Worm (Caenorhabditis elegans): ENCODE results near the gene nlp-16.

Gene nlp-16

ce11 chrIV:6210574-6210973 is 49.1 kb downstream of the nlp-16 start, which contains the start of the genes ugt-24 and C49A9.6:
Gene ugt-24, minus strand, starts transcription at chrIV:6210720.
Gene C49A9.6, plus strand, starts transcription at chrIV:6210936.
- TF ChIP-seq elt-2 (tag; optimal IDR thresholded peaks at IDR 0.05) (peak; percentile 17), alr-1 (tag; optimal IDR thresholded peaks at IDR 0.05; ENCODE audit: borderline replicate concordance) (no peak), lin-35 (GFP tag; optimal IDR thresholded peaks at IDR 0.05) (peak in 1 of 2 experiments; percentile 21), tbx-2 (tag; optimal IDR thresholded peaks at IDR 0.05) (no peak)

ce11 chrIV:6209337-6209736 is 50.3 kb downstream of the nlp-16 start:
- TF ChIP-seq C34B4.2 (tag; optimal IDR thresholded peaks at IDR 0.05): no peak
- no peak for TF ChIP-seq mep-1 (tag; optimal IDR thresholded peaks at IDR 0.05)
- no peak for TF ChIP-seq grh-1 (GFP tag; IDR thresholded peaks at IDR 0.05)
- TF ChIP-seq mab-9 (GFP tag; IDR thresholded peaks at IDR 0.05): no peak
- TF ChIP-seq F16B12.6 (tag; optimal IDR thresholded peaks at IDR 0.05): no peak
- TF ChIP-seq snpc-4 (tag; optimal IDR thresholded peaks at IDR 0.05): no peak
- TF ChIP-seq lsy-2 (tag; optimal IDR thresholded peaks at IDR 0.05): no peak
- TF ChIP-seq nhr-47 (tag; optimal IDR thresholded peaks at IDR 0.05): no peak
- TF ChIP-seq ztf-11 (tag; optimal IDR thresholded peaks at IDR 0.05): no peak
- no peak for TF ChIP-seq sptf-1 (tag; optimal IDR thresholded peaks at IDR 0.05)
- no peak for TF ChIP-seq vab-15 (tag; optimal IDR thresholded peaks at IDR 0.05)

ce11 chrIV:6206294-6206776 is 53.3 kb downstream of the nlp-16 start, which contains the start of gene C49A9.10:
Gene C49A9.10, minus strand, starts transcription at chrIV:6206344.
- peak; percentile 99 for TF ChIP-seq lir-3 (tag; optimal IDR thresholded peaks at IDR 0.05; ENCODE audit: poor library complexity)
- peak; percentile 98 to 99 for TF ChIP-seq efl-1 (optimal IDR thresholded peaks at IDR 0.05)
- TF ChIP-seq efl-1 (GFP tag; optimal IDR thresholded peaks at IDR 0.05 in 1 of 2): peak; percentile 98 to 100
- no peak for TF ChIP-seq unc-62 (GFP tag; optimal IDR thresholded peaks at IDR 0.05)
- peak; percentile 58 for TF ChIP-seq F16B12.6 (tag; optimal IDR thresholded peaks at IDR 0.05)
- no peak for TF ChIP-seq tlp-1 (tag; optimal IDR thresholded peaks at IDR 0.05)
- no peak for TF ChIP-seq zag-1 (tag; optimal IDR thresholded peaks at IDR 0.05)
- TF ChIP-seq hlh-17 (GFP tag; optimal IDR thresholded peaks at IDR 0.05; ENCODE audit: borderline replicate concordance): peak; percentile 74
- peak; percentile 76 for TF ChIP-seq fkh-8 (tag; optimal IDR thresholded peaks at IDR 0.05)
- TF ChIP-seq fos-1 (tag; optimal IDR thresholded peaks at IDR 0.05): peak; percentile 58
- TF ChIP-seq unc-130 (tag; optimal IDR thresholded peaks at IDR 0.05): peak; percentile 88
- TF ChIP-seq nhr-47 (tag; optimal IDR thresholded peaks at IDR 0.05): peak; percentile 97
- TF ChIP-seq mef-2 (tag; optimal IDR thresholded peaks at IDR 0.05): peak; percentile 41
- TF ChIP-seq skn-1 (tag; optimal IDR thresholded peaks at IDR 0.05): peak; percentile 79
- TF ChIP-seq elt-2 (tag; optimal IDR thresholded peaks at IDR 0.05): peak; percentile 88
- no peak for TF ChIP-seq pag-3 (tag; optimal IDR thresholded peaks at IDR 0.05; ENCODE audit: borderline replicate concordance, insufficient read depth)
- no peak for TF ChIP-seq alr-1 (tag; optimal IDR thresholded peaks at IDR 0.05; ENCODE audit: borderline replicate concordance)
- TF ChIP-seq snu-23 (GFP tag; optimal IDR thresholded peaks at IDR 0.05): peak; percentile 91
- TF ChIP-seq ceh-63 (GFP tag; optimal IDR thresholded peaks at IDR 0.05): no peak
- peak; percentile 9 for TF ChIP-seq aly-2 (tag; optimal IDR thresholded peaks at IDR 0.05)
- TF ChIP-seq pax-3 (tag; optimal IDR thresholded peaks at IDR 0.05): peak; percentile 97
- peak; percentile 98 for TF ChIP-seq lin-35 (GFP tag; optimal IDR thresholded peaks at IDR 0.05)
- TF ChIP-seq ceh-90 (tag; optimal IDR thresholded peaks at IDR 0.05): peak; percentile 98
- TF ChIP-seq fkh-10 (GFP tag; optimal IDR thresholded peaks at IDR 0.05): no peak
- peak; percentile 97 for TF ChIP-seq nhr-90 (tag; optimal IDR thresholded peaks at IDR 0.05; ENCODE audit: poor library complexity)
- no peak for TF ChIP-seq egl-27 (tag; optimal IDR thresholded peaks at IDR 0.05)
- peak; percentile 63 for TF ChIP-seq lin-13 (GFP tag; optimal IDR thresholded peaks at IDR 0.05)
- TF ChIP-seq tbx-2 (tag; optimal IDR thresholded peaks at IDR 0.05): peak; percentile 96
- peak; percentile 2 for TF ChIP-seq nhr-77 (tag; optimal IDR thresholded peaks at IDR 0.05)
- peak; percentile 98 for TF ChIP-seq irx-1 (tag; optimal IDR thresholded peaks at IDR 0.05)
- peak; percentile 95 to 97 (median 97) for TF ChIP-seq dpl-1 (GFP tag; optimal IDR thresholded peaks at IDR 0.05)
- peak in 3 of 6 experiments; percentile 5 to 76 (median 21) for TF ChIP-seq elt-3 (tag; optimal IDR thresholded peaks at IDR 0.05)
- TF ChIP-seq mab-9 (GFP tag; IDR thresholded peaks at IDR 0.05): peak; percentile 89
- TF ChIP-seq ceh-8 (GFP tag; optimal IDR thresholded peaks at IDR 0.05): peak; percentile 82
- no peak for TF ChIP-seq nhr-84 (tag; optimal IDR thresholded peaks at IDR 0.05)
- TF ChIP-seq ceh-82 (tag; optimal IDR thresholded peaks at IDR 0.05): peak; percentile 80 to 84 (median 83)
- TF ChIP-seq nhr-237 (tag; optimal IDR thresholded peaks at IDR 0.05): no peak
- TF ChIP-seq lin-15B (tag; optimal IDR thresholded peaks at IDR 0.05): peak; percentile 65
- peak; percentile 27 for TF ChIP-seq blmp-1 (tag; optimal IDR thresholded peaks at IDR 0.05)
